Worm (Caenorhabditis elegans) whole organism, young adult: Measurements from ENCODE around the gene hlh-8.
A peak's percentile ranks its signal among the peaks of the same experiment; 100 is the strongest.

Experiments used
- B0019.2 ChIP-seq: fragments of 200-800 bp; sonication (Bioruptor generic); conservative IDR thresholded peaks from 2 replicates; pipeline ENCODE4 v1.3.6; 2022; ENCODE audit warnings: missing genetic modification reagents, missing genetic modification characterization, missing compliant biosample characterization
- D2030.7 ChIP-seq: fragments of 200-800 bp; sonication (Bioruptor generic); IDR thresholded peaks from 2 replicates; pipeline ENCODE4 v1.3.6; 2022; ENCODE audit warnings: missing genetic modification reagents, missing genetic modification characterization, missing compliant biosample characterization
- F23B12.7 ChIP-seq: sonication (generic microtip); optimal IDR thresholded peaks from 2 replicates; lab custom pipeline; 2017; ENCODE audit warnings: missing genetic modification characterization, mild to moderate bottlenecking, missing compliant biosample characterization, antibody characterized with exemption, moderate library complexity; ENCODE audit not compliant: insufficient read depth
- F57A8.1 ChIP-seq: fragments of 200-800 bp; sonication (Bioruptor generic); optimal IDR thresholded peaks from 2 replicates; lab custom pipeline; 2018; ENCODE audit warnings: mild to moderate bottlenecking, missing genetic modification characterization, moderate library complexity, missing compliant biosample characterization
- F57C9.4 ChIP-seq: sonication (generic microtip); optimal IDR thresholded peaks from 2 replicates; lab custom pipeline; 2017; ENCODE audit warnings: mild to moderate bottlenecking, missing genetic modification characterization, missing compliant biosample characterization
- K12H6.12 ChIP-seq: fragments of 200-800 bp; sonication (Bioruptor generic); optimal IDR thresholded peaks from 2 replicates; lab custom pipeline; 2018; ENCODE audit warnings: mild to moderate bottlenecking, missing genetic modification characterization, missing compliant biosample characterization
- T26A5.8 ChIP-seq: sonication (generic microtip); optimal IDR thresholded peaks from 2 replicates; lab custom pipeline; 2016; ENCODE audit warnings: missing genetic modification characterization, missing compliant biosample characterization
- aptf-2 ChIP-seq: fragments of 200-800 bp; sonication (Bioruptor generic); conservative IDR thresholded peaks from 2 replicates; pipeline ENCODE4 v1.3.6; 2022; ENCODE audit warnings: missing genetic modification reagents, missing genetic modification characterization, missing compliant biosample characterization
- attf-3 ChIP-seq: fragments of 200-800 bp; sonication (Bioruptor generic); conservative IDR thresholded peaks from 2 replicates; pipeline ENCODE4 v1.3.6; 2022; ENCODE audit warnings: missing genetic modification reagents, missing genetic modification characterization, missing compliant biosample characterization
- attf-5 ChIP-seq: fragments of 200-800 bp; sonication (Bioruptor generic); optimal IDR thresholded peaks from 2 replicates; lab custom pipeline; 2018; ENCODE audit warnings: mild to moderate bottlenecking, missing genetic modification characterization, missing compliant biosample characterization
- bed-1 ChIP-seq: fragments of 200-800 bp; sonication (Bioruptor generic); IDR thresholded peaks from 2 replicates; pipeline ENCODE4 v1.3.6; 2022; ENCODE audit warnings: missing genetic modification reagents, missing genetic modification characterization, missing compliant biosample characterization
- cebp-1 ChIP-seq, 2 experiments: fragments of 200-800 bp in 1 of 2; sonication (Bioruptor generic) in 1 of 2; sonication (generic microtip) in 1 of 2; IDR thresholded peaks in 1 of 2; optimal IDR thresholded peaks in 1 of 2; 2 replicates each; pipeline versions ENCODE4 v1.3.6 to Lab custom; 2017 to 2022; ENCODE audit warnings: missing compliant biosample characterization in 2 of 2, missing genetic modification characterization in 2 of 2, mild to moderate bottlenecking in 1 of 2, missing genetic modification reagents in 1 of 2, moderate library complexity in 1 of 2
- cebp-2 ChIP-seq: fragments of 200-800 bp; sonication (Bioruptor generic); IDR thresholded peaks from 2 replicates; pipeline ENCODE4 v1.3.6; 2022; ENCODE audit warnings: missing genetic modification characterization, missing compliant biosample characterization
- ceh-27 ChIP-seq: fragments of 200-800 bp; sonication (Bioruptor generic); optimal IDR thresholded peaks from 2 replicates; lab custom pipeline; 2018; ENCODE audit warnings: mild to moderate bottlenecking, missing genetic modification characterization, moderate library complexity, missing compliant biosample characterization
- ceh-58 ChIP-seq: fragments of 200-800 bp; sonication (Bioruptor generic); IDR thresholded peaks from 2 replicates; pipeline ENCODE4 v1.3.6; 2022; ENCODE audit warnings: missing genetic modification characterization, missing compliant biosample characterization
- ceh-79 ChIP-seq: sonication (generic microtip); optimal IDR thresholded peaks from 2 replicates; lab custom pipeline; 2017; ENCODE audit warnings: mild to moderate bottlenecking, missing genetic modification characterization, missing compliant biosample characterization
- dox-1 ChIP-seq: fragments of 200-800 bp; sonication (Bioruptor generic); IDR thresholded peaks from 2 replicates; pipeline ENCODE4 v1.3.6; 2022; ENCODE audit warnings: missing genetic modification reagents, missing genetic modification characterization, missing compliant biosample characterization
- dpff-1 ChIP-seq: sonication (generic microtip); optimal IDR thresholded peaks from 2 replicates; lab custom pipeline; 2017; ENCODE audit warnings: mild to moderate bottlenecking, missing genetic modification characterization, missing compliant biosample characterization
- egrh-3 ChIP-seq: fragments of 200-800 bp; sonication (Bioruptor generic); IDR thresholded peaks from 2 replicates; pipeline ENCODE4 v1.3.6; 2022; ENCODE audit warnings: missing genetic modification reagents, missing genetic modification characterization, missing compliant biosample characterization
- hlh-12 ChIP-seq: sonication (generic microtip); optimal IDR thresholded peaks from 2 replicates; lab custom pipeline; 2016; ENCODE audit warnings: missing genetic modification characterization, missing compliant biosample characterization
- hmg-1.2 ChIP-seq: fragments of 200-800 bp; sonication (Bioruptor generic); IDR thresholded peaks from 2 replicates; pipeline ENCODE4 v1.3.6; 2022; ENCODE audit warnings: missing genetic modification reagents, missing genetic modification characterization, missing compliant biosample characterization
- let-526 ChIP-seq: fragments of 200-800 bp; sonication (Bioruptor generic); IDR thresholded peaks from 2 replicates; pipeline ENCODE4 v1.3.6; 2022; ENCODE audit warnings: missing genetic modification reagents, missing genetic modification characterization, missing compliant biosample characterization
- let-607 ChIP-seq, 2 experiments: fragments of 200-800 bp in 1 of 2; sonication (Bioruptor generic) in 1 of 2; sonication (generic microtip) in 1 of 2; optimal IDR thresholded peaks; 2 replicates each; lab custom pipeline; 2016 to 2018; ENCODE audit warnings: mild to moderate bottlenecking in 2 of 2, missing compliant biosample characterization in 2 of 2, missing genetic modification characterization in 2 of 2, moderate library complexity in 2 of 2, missing genotype in 1 of 2
- lin-35 ChIP-seq, 3 experiments: fragments of 150-350 bp in 2 of 3; sonication (generic microtip) in 1 of 3; optimal IDR thresholded peaks; 2 replicates each; lab custom pipeline; 2014 to 2018; ENCODE audit warnings: missing biosample characterization in 3 of 3, missing genetic modification characterization in 3 of 3, missing genetic modification reagents in 3 of 3
- lin-54 ChIP-seq: fragments of 200-800 bp; sonication (Bioruptor generic); optimal IDR thresholded peaks from 2 replicates; lab custom pipeline; 2018; ENCODE audit warnings: mild to moderate bottlenecking, missing genetic modification characterization, missing compliant biosample characterization
- madf-10 ChIP-seq: sonication (generic microtip); optimal IDR thresholded peaks from 2 replicates; lab custom pipeline; 2016; ENCODE audit warnings: mild to moderate bottlenecking, missing genetic modification characterization, missing compliant biosample characterization
- mel-28 ChIP-seq: sonication (generic microtip); optimal IDR thresholded peaks from 2 replicates; lab custom pipeline; 2016; ENCODE audit warnings: borderline replicate concordance, mild to moderate bottlenecking, missing genetic modification characterization, missing compliant biosample characterization
- nfya-1 ChIP-seq: sonication (generic microtip); optimal IDR thresholded peaks from 2 replicates; lab custom pipeline; 2017; ENCODE audit warnings: antibody characterized with exemption, missing compliant biosample characterization, missing genetic modification characterization, borderline replicate concordance; ENCODE audit not compliant: insufficient read depth
- nhr-80 ChIP-seq: sonication (generic microtip); optimal IDR thresholded peaks from 2 replicates; lab custom pipeline; 2016; ENCODE audit warnings: missing genetic modification characterization, missing compliant biosample characterization
- rec-8 ChIP-seq, 2 experiments: sonication (generic microtip); optimal IDR thresholded peaks; 2 replicates each; lab custom pipeline; 2016; ENCODE audit warnings: mild to moderate bottlenecking in 2 of 2, missing genetic modification characterization in 2 of 2, missing genetic modification reagents in 2 of 2, missing genotype in 2 of 2, missing biosample characterization in 1 of 2, missing compliant biosample characterization in 1 of 2, moderate library complexity in 1 of 2
- repo-1 ChIP-seq: sonication (generic microtip); optimal IDR thresholded peaks from 2 replicates; lab custom pipeline; 2017; ENCODE audit warnings: mild to moderate bottlenecking, missing genetic modification characterization, missing compliant biosample characterization
- snpc-1.3 ChIP-seq: sonication (generic microtip); optimal IDR thresholded peaks from 2 replicates; lab custom pipeline; 2017; ENCODE audit warnings: missing genetic modification characterization, mild to moderate bottlenecking, missing compliant biosample characterization, antibody characterized with exemption, moderate library complexity, missing genotype, missing genetic modification reagents; ENCODE audit not compliant: insufficient read depth
- tbx-9 ChIP-seq: sonication (generic microtip); optimal IDR thresholded peaks from 2 replicates; lab custom pipeline; 2016; ENCODE audit warnings: borderline replicate concordance, missing genetic modification characterization, inconsistent platforms, missing compliant biosample characterization
- tlf-1 ChIP-seq: fragments of 200-800 bp; sonication (Bioruptor generic); optimal IDR thresholded peaks from 2 replicates; lab custom pipeline; 2018; ENCODE audit warnings: mild to moderate bottlenecking, missing genetic modification characterization, missing compliant biosample characterization
- unc-62 ChIP-seq: fragments of 150-350 bp; optimal IDR thresholded peaks from 2 replicates; lab custom pipeline; 2014; ENCODE audit warnings: missing biosample characterization, missing genetic modification reagents, missing genetic modification characterization
- ztf-28 ChIP-seq: fragments of 200-800 bp; sonication (Bioruptor generic); IDR thresholded peaks from 2 replicates; pipeline ENCODE4 v1.3.6; 2022; ENCODE audit warnings: missing genetic modification reagents, missing genetic modification characterization, missing compliant biosample characterization

The hlh-8 gene

DNA sequence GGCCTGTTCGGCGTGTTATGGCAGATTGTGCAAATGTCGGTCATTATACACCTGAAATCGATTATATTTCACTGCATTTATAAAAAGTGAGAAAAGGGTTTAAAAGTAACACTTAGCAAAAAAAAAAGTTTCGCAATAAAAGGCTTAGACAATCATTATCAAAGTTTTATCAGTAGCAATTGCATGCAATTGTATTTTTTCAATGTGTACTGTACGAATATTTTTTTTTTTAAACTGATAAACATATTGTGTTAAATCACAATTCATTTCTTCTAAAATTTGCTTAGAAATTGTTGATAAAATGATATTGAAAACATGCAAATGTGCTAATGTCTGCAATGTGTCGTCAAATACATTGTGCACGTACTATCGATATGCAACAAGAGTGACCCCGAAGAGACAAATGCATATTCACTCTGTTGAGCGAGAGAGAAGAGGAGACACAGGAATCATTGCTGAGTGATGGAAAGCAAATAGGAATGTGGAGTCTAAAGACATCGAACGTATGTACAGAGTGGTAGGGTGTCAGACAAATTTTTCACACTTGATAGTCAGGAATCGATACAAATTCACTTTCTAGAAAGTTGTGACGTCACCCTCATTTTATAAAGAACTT, 20.1 kb downstream of the hlh-8 start, which contains the start of gene C02B8.6:
Gene C02B8.6, minus strand, starts transcription at position 51 of the 616 bp plus-strand sequence.
- TF ChIP-seq hmg-1.2 (GFP tag; lab: Robert Waterston, UW) (0 out of 2 replicates have a peak, but pooled peaks have one; percentile 10), dox-1 (GFP tag; lab: Robert Waterston, UW) (peak; percentile 53; the same call in 1 of the 2 replicates), attf-5 (GFP tag; lab: Kevin White, UChicago) (peak; percentile 9), F23B12.7 (peak; percentile 46), hlh-12 (tag; lab: Kevin White, UChicago) (no peak), F57A8.1 (GFP tag; lab: Kevin White, UChicago) (no peak), nhr-80 (tag; lab: Kevin White, UChicago) (peak; percentile 72)
- TF ChIP-seq, all 124 proteins: peak for 5

DNA sequence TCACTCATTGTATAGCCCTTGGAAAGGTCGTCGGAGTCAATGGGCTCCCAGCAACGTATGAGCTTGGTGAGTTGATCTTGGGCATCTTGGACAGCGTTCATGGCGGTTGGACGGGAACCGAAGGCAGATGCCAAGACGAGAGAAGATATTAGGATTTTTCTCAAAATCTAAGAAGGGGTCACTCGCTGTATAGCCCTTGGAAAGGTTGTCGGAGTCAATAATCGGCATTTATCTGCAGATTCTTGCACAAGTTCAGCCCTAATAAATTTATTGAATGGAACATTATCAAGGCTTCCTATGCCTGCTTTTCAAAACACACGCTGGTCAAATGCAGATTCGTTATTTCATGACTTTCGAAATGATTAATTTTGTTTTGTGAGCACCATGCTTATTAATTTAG, 21.5 kb downstream of the hlh-8 start, which contains the start of gene C02B8.7:
Gene C02B8.7, minus strand, starts transcription at position 101 of the 400 bp plus-strand sequence.
- TF ChIP-seq ceh-58 (GFP tag; lab: Robert Waterston, UW): 0 out of 2 replicates have a peak, but pooled peaks have one; percentile 35
- TF ChIP-seq let-526: no peak
- TF ChIP-seq cebp-2 (GFP tag; lab: Robert Waterston, UW): 0 out of 2 replicates have a peak, but pooled peaks have one; percentile 16
- no peak for TF ChIP-seq madf-10 (tag; lab: Kevin White, UChicago)
- TF ChIP-seq F57C9.4: no peak
- no peak for TF ChIP-seq dpff-1
- no peak for TF ChIP-seq lin-54 (GFP tag; lab: Kevin White, UChicago)

DNA sequence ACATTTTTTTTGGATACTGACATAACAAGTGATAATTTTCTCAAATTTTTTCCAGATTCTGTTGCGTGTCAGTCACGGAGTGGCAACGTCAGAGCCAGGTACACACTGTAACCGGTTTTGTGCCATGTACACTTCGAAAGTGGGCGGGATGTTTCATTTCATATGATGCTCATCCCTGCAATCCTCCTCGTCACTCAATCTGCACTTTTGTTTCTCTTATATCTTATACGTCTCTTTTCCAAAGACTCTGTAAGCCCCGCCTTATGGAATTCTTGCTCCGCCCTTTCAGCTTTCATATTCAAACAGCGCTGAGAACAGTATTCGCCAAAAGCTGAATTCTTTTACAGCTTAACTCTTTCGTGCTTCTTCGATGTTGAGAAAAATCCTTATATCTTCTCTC, 22.9 kb downstream of the hlh-8 start, which contains the start of gene C02B8.3:
Gene C02B8.3, plus strand, starts transcription at position 301 of the 400 bp plus-strand sequence.
- no peak for TF ChIP-seq hmg-1.2 (GFP tag; lab: Robert Waterston, UW)
- no peak for TF ChIP-seq egrh-3 (GFP tag; lab: Robert Waterston, UW)
- TF ChIP-seq ztf-28 (GFP tag; lab: Robert Waterston, UW): no peak
- TF ChIP-seq rec-8 (tag; optimal IDR thresholded peaks at IDR 0.05; lab: Kevin White, UChicago): no peak
- no peak for TF ChIP-seq aptf-2 (GFP tag; lab: Robert Waterston, UW)
- no peak for TF ChIP-seq let-607 (tag; optimal IDR thresholded peaks at IDR 0.05; lab: Kevin White, UChicago)
- TF ChIP-seq ceh-27 (GFP tag; lab: Kevin White, UChicago): no peak
- TF ChIP-seq nfya-1: no peak
- TF ChIP-seq T26A5.8 (tag; lab: Kevin White, UChicago): no peak
- TF ChIP-seq cebp-2 (GFP tag; lab: Robert Waterston, UW): no peak
- no peak for TF ChIP-seq lin-35 (GFP tag; optimal IDR thresholded peaks at IDR 0.05; lab: Kevin White, UChicago)
- TF ChIP-seq K12H6.12 (tag; lab: Kevin White, UChicago): no peak
- no peak for TF ChIP-seq ceh-79 (tag; lab: Kevin White, UChicago)
- no peak for TF ChIP-seq bed-1 (GFP tag; lab: Robert Waterston, UW)
- no peak for TF ChIP-seq lin-54 (GFP tag; lab: Kevin White, UChicago)
- TF ChIP-seq B0019.2 (GFP tag; lab: Robert Waterston, UW): no peak
- no peak for TF ChIP-seq unc-62 (GFP tag; lab: Kevin White, UChicago)
- no peak for TF ChIP-seq ceh-58 (GFP tag; lab: Robert Waterston, UW)
- no peak for TF ChIP-seq D2030.7 (GFP tag; lab: Robert Waterston, UW)
- TF ChIP-seq repo-1: no peak
- TF ChIP-seq, all 124 proteins: peak for 0

DNA sequence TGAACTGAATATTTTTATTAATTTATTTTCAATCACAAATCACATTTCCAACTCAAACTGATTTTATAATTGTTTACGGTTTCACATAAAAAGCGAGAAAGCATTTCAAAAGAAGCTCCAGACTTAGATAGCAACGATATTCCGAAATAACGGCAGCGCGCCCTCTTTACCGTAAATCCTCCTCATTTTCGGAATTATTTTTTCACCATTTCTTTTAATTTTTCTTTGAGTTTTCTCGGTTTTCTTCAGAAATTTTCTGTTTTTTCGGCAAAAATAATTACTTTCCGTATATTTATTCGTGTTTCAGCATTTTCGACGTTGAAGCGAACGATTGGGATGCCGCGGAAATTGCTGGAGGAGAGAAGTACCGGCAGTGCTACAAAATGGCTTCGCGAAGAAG, 31.1 kb downstream of the hlh-8 start, which contains the start of gene C02B8.1:
Gene C02B8.1, plus strand, starts transcription at position 301 of the 400 bp plus-strand sequence.
- TF ChIP-seq tlf-1 (no peak), cebp-1 (GFP tag; IDR thresholded peaks at IDR 0.05; lab: Robert Waterston, UW) (no peak), cebp-1 (tag; optimal IDR thresholded peaks at IDR 0.05; lab: Kevin White, UChicago) (no peak), dox-1 (GFP tag; lab: Robert Waterston, UW) (no peak), mel-28 (tag; lab: Kevin White, UChicago) (no peak), madf-10 (tag; lab: Kevin White, UChicago) (no peak), tbx-9 (tag; lab: Kevin White, UChicago) (no peak), attf-3 (no peak), snpc-1.3 (tag; lab: Kevin White, UChicago) (no peak)
